Fruit fly (Drosophila melanogaster): Measurements from ENCODE around the gene CG13008.

- TF ChIP-seq lola (GFP tag; optimal IDR thresholded peaks at IDR 0.05) (no peak), Jra (GFP tag; optimal IDR thresholded peaks at IDR 0.05) (no peak), brk (GFP tag; optimal IDR thresholded peaks at IDR 0.05) (no peak), sage (GFP tag; optimal IDR thresholded peaks at IDR 0.05) (no peak), dmrt93B (GFP tag; optimal IDR thresholded peaks at IDR 0.05) (no peak), ey (GFP tag; optimal IDR thresholded peaks at IDR 0.05) (no peak), Abd-B (GFP tag; optimal IDR thresholded peaks at IDR 0.05) (no peak), tai (GFP tag; optimal IDR thresholded peaks at IDR 0.05) (no peak), Hnf4 (GFP tag; optimal IDR thresholded peaks at IDR 0.05) (no peak), woc (GFP tag; optimal IDR thresholded peaks at IDR 0.05) (no peak)
Observed at dm6 chrX:16736180-16736579, 25.1 kb downstream of the CG13008 start.
